Fruit fly (Drosophila melanogaster) whole organism, embryonic: ENCODE measurements around the gene cher.
A peak's percentile ranks its signal among the peaks of the same experiment; 100 is the strongest.

Source experiments
- Asciz ChIP-seq: fragments of 200-800 bp; sonication (Bioruptor generic); optimal IDR thresholded peaks from 2 replicates; lab custom pipeline; 2017; ENCODE audit warnings: missing biosample characterization, mild to moderate bottlenecking, missing genetic modification characterization, missing genetic modification reagents
- BEAF-32 ChIP-seq: fragments of 200-800 bp; sonication (Bioruptor generic); optimal IDR thresholded peaks from 3 replicates; lab custom pipeline; 2017; ENCODE audit warnings: missing biosample characterization, missing genetic modification characterization, mild to moderate bottlenecking, moderate library complexity, missing genetic modification reagents
- CG10565 ChIP-seq: fragments of 200-800 bp; sonication (Bioruptor generic); optimal IDR thresholded peaks from 3 replicates; lab custom pipeline; 2016; ENCODE audit warnings: missing biosample characterization, mild to moderate bottlenecking, missing genetic modification characterization
- CG10979 ChIP-seq: fragments of 200-800 bp; sonication (Bioruptor generic); optimal IDR thresholded peaks from 2 replicates; lab custom pipeline; 2018; ENCODE audit warnings: missing biosample characterization, mild to moderate bottlenecking, missing genetic modification characterization, moderate library complexity
- CG12299 ChIP-seq: fragments of 200-800 bp; sonication (Bioruptor generic); optimal IDR thresholded peaks from 2 replicates; lab custom pipeline; 2018; ENCODE audit warnings: missing biosample characterization, mild to moderate bottlenecking, missing genetic modification characterization
- CG17912 ChIP-seq: fragments of 200-800 bp; sonication (Bioruptor generic); optimal IDR thresholded peaks from 2 replicates; lab custom pipeline; 2018; ENCODE audit warnings: missing biosample characterization, mild to moderate bottlenecking, missing genetic modification characterization
- CG18262 ChIP-seq: fragments of 200-800 bp; optimal IDR thresholded peaks from 3 replicates; lab custom pipeline; 2019; ENCODE audit warnings: missing biosample characterization, mild to moderate bottlenecking, missing genetic modification characterization, moderate library complexity
- CG30431 ChIP-seq: fragments of 200-800 bp; sonication (Bioruptor generic); optimal IDR thresholded peaks from 2 replicates; lab custom pipeline; 2017; ENCODE audit warnings: missing biosample characterization, missing genetic modification characterization
- CG33213 ChIP-seq: fragments of 200-800 bp; sonication (Bioruptor generic); optimal IDR thresholded peaks from 3 replicates; lab custom pipeline; 2016; ENCODE audit warnings: missing biosample characterization, missing genetic modification characterization
- CG4820 ChIP-seq: fragments of 200-800 bp; sonication (Bioruptor generic); optimal IDR thresholded peaks from 3 replicates; lab custom pipeline; 2016; ENCODE audit warnings: missing biosample characterization, missing genetic modification characterization
- CG5953 ChIP-seq: fragments of 200-800 bp; sonication (Bioruptor generic); IDR thresholded peaks from 2 replicates; pipeline ENCODE4 v1.3.6; 2022; ENCODE audit warnings: missing biosample characterization, missing genetic modification characterization
- CG6689 ChIP-seq: fragments of 200-800 bp; sonication (Bioruptor generic); IDR thresholded peaks from 2 replicates; pipeline ENCODE4 v1.3.6; 2022; ENCODE audit warnings: missing biosample characterization, missing genetic modification characterization
- CG6854 ChIP-seq: fragments of 200-800 bp; sonication (Bioruptor generic); optimal IDR thresholded peaks from 3 replicates; lab custom pipeline; 2017; ENCODE audit warnings: missing biosample characterization, mild to moderate bottlenecking, missing genetic modification characterization
- CG7357 ChIP-seq: fragments of 200-800 bp; sonication (Bioruptor generic); IDR thresholded peaks from 3 replicates; pipeline ENCODE4 v1.3.6; 2022; ENCODE audit warnings: missing biosample characterization, missing genetic modification characterization
- CG8290 ChIP-seq, 3 experiments: fragments of 200-800 bp; sonication (Bioruptor generic); optimal IDR thresholded peaks; 2 replicates each; lab custom pipeline; 2016 to 2019; ENCODE audit warnings: missing biosample characterization in 3 of 3, missing genetic modification characterization in 3 of 3, mild to moderate bottlenecking in 2 of 3, moderate library complexity in 1 of 3
- CG9932 ChIP-seq: fragments of 200-800 bp; sonication (Bioruptor generic); IDR thresholded peaks from 2 replicates; pipeline ENCODE4 v1.3.6; 2022; ENCODE audit warnings: missing biosample characterization, missing genetic modification characterization
- E2f2 ChIP-seq: fragments of 200-800 bp; sonication (Bioruptor generic); IDR thresholded peaks from 2 replicates; pipeline ENCODE4 v1.3.6; 2022; ENCODE audit warnings: missing biosample characterization, missing genetic modification characterization
- Ets97D ChIP-seq: fragments of 200-800 bp; sonication (Bioruptor generic); optimal IDR thresholded peaks from 3 replicates; lab custom pipeline; 2016; ENCODE audit warnings: missing biosample characterization, missing genetic modification characterization
- HLHmδ ChIP-seq: fragments of 200-800 bp; sonication (Bioruptor generic); optimal IDR thresholded peaks from 2 replicates; lab custom pipeline; 2018; ENCODE audit warnings: missing biosample characterization, mild to moderate bottlenecking, missing genetic modification characterization, moderate library complexity
- Hsf ChIP-seq: fragments of 200-800 bp; sonication (Bioruptor generic); optimal IDR thresholded peaks from 3 replicates; lab custom pipeline; 2016; ENCODE audit warnings: missing biosample characterization, missing genetic modification characterization
- Max ChIP-seq: fragments of 200-800 bp; sonication (Bioruptor generic); optimal IDR thresholded peaks from 2 replicates; lab custom pipeline; 2016; ENCODE audit warnings: missing biosample characterization, mild to moderate bottlenecking, missing genetic modification characterization
- Med ChIP-seq: fragments of 200-800 bp; sonication (Bioruptor generic); peaks from one replicate; lab custom pipeline; 2016; ENCODE audit warnings: missing biosample characterization, missing genetic modification characterization, mild to moderate bottlenecking, inconsistent platforms, moderate library complexity
- Mes4 ChIP-seq: fragments of 200-800 bp; sonication (Bioruptor generic); optimal IDR thresholded peaks from 2 replicates; lab custom pipeline; 2016; ENCODE audit warnings: missing biosample characterization, missing genetic modification characterization
- NC2β ChIP-seq: fragments of 200-800 bp; sonication (Bioruptor generic); optimal IDR thresholded peaks from 2 replicates; lab custom pipeline; 2016; ENCODE audit warnings: missing biosample characterization, missing genetic modification characterization
- Nf-YC ChIP-seq: fragments of 200-800 bp; optimal IDR thresholded peaks from 3 replicates; lab custom pipeline; 2019; ENCODE audit warnings: missing biosample characterization, mild to moderate bottlenecking, missing genetic modification characterization, moderate library complexity
- NfI ChIP-seq: fragments of 200-800 bp; sonication (Bioruptor generic); optimal IDR thresholded peaks from 3 replicates; lab custom pipeline; 2018; ENCODE audit warnings: missing biosample characterization, mild to moderate bottlenecking, missing genetic modification characterization, moderate library complexity
- Spps ChIP-seq: fragments of 200-800 bp; sonication (Bioruptor generic); optimal IDR thresholded peaks from 2 replicates; lab custom pipeline; 2018; ENCODE audit warnings: missing biosample characterization, mild to moderate bottlenecking, missing genetic modification characterization
- Xbp1 ChIP-seq: fragments of 200-800 bp; sonication (Bioruptor generic); optimal IDR thresholded peaks from 3 replicates; lab custom pipeline; 2016; ENCODE audit warnings: missing biosample characterization, mild to moderate bottlenecking, missing genetic modification characterization
- Xrp1 ChIP-seq: fragments of 200-800 bp; sonication (Bioruptor generic); IDR thresholded peaks from 2 replicates; pipeline ENCODE4 v1.3.6; 2022; ENCODE audit warnings: missing biosample characterization, missing genetic modification characterization
- ato ChIP-seq: fragments of 200-800 bp; sonication (Bioruptor generic); IDR thresholded peaks from 2 replicates; pipeline ENCODE4 v1.3.6; 2022; ENCODE audit warnings: missing biosample characterization, missing genetic modification characterization; ENCODE audit not compliant: partially characterized antibody
- caup ChIP-seq: fragments of 200-800 bp; sonication (Bioruptor generic); optimal IDR thresholded peaks from 3 replicates; lab custom pipeline; 2017; ENCODE audit warnings: missing biosample characterization, mild to moderate bottlenecking, missing genetic modification characterization, moderate library complexity; ENCODE audit not compliant: severe bottlenecking
- ewg ChIP-seq: fragments of 200-800 bp; sonication (Bioruptor generic); optimal IDR thresholded peaks from 3 replicates; lab custom pipeline; 2017; ENCODE audit warnings: mild to moderate bottlenecking, missing biosample characterization, missing genetic modification reagents, missing genetic modification characterization
- h ChIP-seq: fragments of >200 bp; optimal IDR thresholded peaks from 2 replicates; lab custom pipeline; 2017
- hkb ChIP-seq, 2 experiments: fragments of 200-800 bp in 1 of 2; fragments of >200 bp in 1 of 2; sonication (Bioruptor generic) in 1 of 2; IDR thresholded peaks in 1 of 2; optimal IDR thresholded peaks in 1 of 2; 2 replicates each; pipeline versions ENCODE4 v1.3.6 to Lab custom; 2017 to 2022; ENCODE audit warnings: missing biosample characterization in 1 of 2, missing genetic modification characterization in 1 of 2
- lov ChIP-seq, 2 experiments: fragments of 200-800 bp in 1 of 2; fragments of >200 bp in 1 of 2; sonication (Bioruptor generic) in 1 of 2; IDR thresholded peaks in 1 of 2; optimal IDR thresholded peaks in 1 of 2; 2 replicates in 1 of 2; 3 replicates in 1 of 2; pipeline versions ENCODE4 v1.3.6 to Lab custom; 2017 to 2022; ENCODE audit warnings: missing biosample characterization in 1 of 2, missing genetic modification characterization in 1 of 2
- mam ChIP-seq: fragments of 200-800 bp; sonication (Bioruptor generic); optimal IDR thresholded peaks from 3 replicates; lab custom pipeline; 2016; ENCODE audit warnings: missing biosample characterization, missing genetic modification characterization
- mirr ChIP-seq: fragments of 200-800 bp; sonication (Bioruptor generic); optimal IDR thresholded peaks from 3 replicates; lab custom pipeline; 2018; ENCODE audit warnings: missing biosample characterization, mild to moderate bottlenecking, missing genetic modification characterization
- nmo ChIP-seq: fragments of 200-800 bp; sonication (Bioruptor generic); optimal IDR thresholded peaks from 2 replicates; lab custom pipeline; 2018; ENCODE audit warnings: missing biosample characterization, mild to moderate bottlenecking, missing genetic modification characterization, moderate library complexity
- nom ChIP-seq: fragments of 200-800 bp; sonication (Bioruptor generic); optimal IDR thresholded peaks from 2 replicates; lab custom pipeline; 2017; ENCODE audit warnings: missing biosample characterization, missing genetic modification characterization, mild to moderate bottlenecking, moderate library complexity, missing genetic modification reagents
- phol ChIP-seq: fragments of 200-800 bp; sonication (Bioruptor generic); optimal IDR thresholded peaks from 3 replicates; lab custom pipeline; 2018; ENCODE audit warnings: missing biosample characterization, mild to moderate bottlenecking, missing genetic modification characterization, moderate library complexity
- pros ChIP-seq: fragments of 200-800 bp; sonication (Bioruptor generic); optimal IDR thresholded peaks from 3 replicates; lab custom pipeline; 2019; ENCODE audit warnings: missing biosample characterization, mild to moderate bottlenecking, missing genetic modification characterization, moderate library complexity
- row ChIP-seq: fragments of 200-800 bp; sonication (Bioruptor generic); IDR thresholded peaks from 3 replicates; pipeline ENCODE4 v1.3.6; 2022; ENCODE audit warnings: missing biosample characterization, missing genetic modification characterization
- scrt ChIP-seq: fragments of 200-800 bp; sonication (Bioruptor generic); optimal IDR thresholded peaks from 2 replicates; lab custom pipeline; 2018; ENCODE audit warnings: missing biosample characterization, mild to moderate bottlenecking, missing genetic modification characterization, moderate library complexity
- seq ChIP-seq: fragments of 200-800 bp; sonication (Bioruptor generic); IDR thresholded peaks from 2 replicates; pipeline ENCODE4 v1.3.6; 2022; ENCODE audit warnings: missing biosample characterization, missing genetic modification characterization
- sob ChIP-seq: fragments of 200-800 bp; sonication (Bioruptor generic); IDR thresholded peaks from 2 replicates; pipeline ENCODE4 v1.3.6; 2022; ENCODE audit warnings: missing biosample characterization, missing genetic modification characterization
- stwl ChIP-seq: fragments of 200-800 bp; sonication (Bioruptor generic); optimal IDR thresholded peaks from 3 replicates; lab custom pipeline; 2018; ENCODE audit warnings: missing biosample characterization, mild to moderate bottlenecking, missing genetic modification characterization, moderate library complexity
- tin ChIP-seq: fragments of 200-800 bp; sonication (Bioruptor generic); optimal IDR thresholded peaks from 3 replicates; lab custom pipeline; 2016; ENCODE audit warnings: missing biosample characterization, missing genetic modification characterization

cher gene

DNA sequence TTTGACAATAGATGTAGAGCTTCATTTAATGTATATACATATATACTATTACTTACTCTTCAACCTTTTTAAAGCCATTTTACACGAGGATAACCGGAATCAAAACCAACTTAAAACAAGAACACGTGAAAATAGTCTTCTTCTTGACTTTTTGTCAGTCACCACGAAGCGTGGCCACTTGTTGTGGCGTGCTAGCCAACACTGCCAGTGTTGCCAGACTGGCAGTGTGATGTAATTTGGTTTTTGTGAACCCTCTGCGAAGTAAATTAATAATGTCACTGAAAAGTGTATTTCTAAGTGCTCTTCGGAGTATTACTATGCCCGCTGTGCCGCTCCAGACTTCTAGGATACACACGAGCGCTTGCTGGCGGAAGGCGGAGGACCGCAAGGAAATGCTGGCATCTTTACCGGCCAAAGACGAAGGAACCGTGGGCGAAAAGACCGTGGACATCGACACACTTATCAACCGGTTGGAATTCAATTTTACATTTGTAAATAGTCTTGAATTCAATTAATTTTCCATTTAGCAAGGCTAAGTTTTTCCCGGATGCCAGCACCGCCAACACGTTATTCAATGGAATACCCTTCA lies 52.6 kb downstream of the cher start, which contains the start of the genes Ns1 and mRpS11 (continued):
- TF ChIP-seq CG10565 (GFP tag; lab: Kevin White, UChicago) (no peak), NfI (GFP tag; lab: Kevin White, UChicago) (peak; percentile 58), E2f2 (GFP tag; lab: Robert Waterston, UW) (0 out of 2 replicates have a peak, but pooled peaks have one; percentile 38), ato (peak; percentile 28; the same call in 1 of the 2 replicates), Ets97D (GFP tag; lab: Kevin White, UChicago) (peak; percentile 88), CG10979 (tag; lab: Kevin White, UChicago) (peak; percentile 15), mirr (peak; percentile 38), NC2β (GFP tag; lab: Kevin White, UChicago) (peak; percentile 61), CG9932 (GFP tag; lab: Robert Waterston, UW) (peak; percentile 64), CG4820 (GFP tag; lab: Kevin White, UChicago) (peak; percentile 0), scrt (peak; percentile 95), CG12299 (tag; lab: Kevin White, UChicago) (peak; percentile 23), Hsf (GFP tag; lab: Kevin White, UChicago) (peak; percentile 35), hkb (optimal IDR thresholded peaks at IDR 0.05; lab: Kevin White, UChicago) (no peak), hkb (GFP tag; IDR thresholded peaks at IDR 0.05; lab: Robert Waterston, UW) (peak; percentile 52; the same call in 1 of the 2 replicates), Max (GFP tag; lab: Kevin White, UChicago) (peak; percentile 93), phol (peak; percentile 51), CG30431 (no peak), row (GFP tag; lab: Robert Waterston, UW) (peak; percentile 36; the same call in 2 of the 3 replicates), Xbp1 (peak; percentile 41), nom (GFP tag; lab: Kevin White, UChicago) (peak; percentile 40), pros (no peak), Mes4 (GFP tag; lab: Kevin White, UChicago) (peak; percentile 21), CG7357 (no peak), Asciz (GFP tag; lab: Kevin White, UChicago) (no peak), CG5953 (GFP tag; lab: Robert Waterston, UW) (no peak), CG17912 (peak; percentile 11), caup (GFP tag; lab: Kevin White, UChicago) (peak; percentile 54), CG6689 (GFP tag; lab: Robert Waterston, UW) (no peak), CG6854 (no peak), BEAF-32 (GFP tag; lab: Kevin White, UChicago) (peak; percentile 46), tin (GFP tag; lab: Kevin White, UChicago) (peak; percentile 11), stwl (tag; lab: Kevin White, UChicago) (peak; percentile 83), mam (GFP tag; lab: Kevin White, UChicago) (peak; percentile 13), Med (GFP tag; lab: Kevin White, UChicago) (peak; percentile 94), seq (0 out of 2 replicates have a peak, but pooled peaks have one; percentile 15), CG18262 (peak; percentile 13), Nf-YC (tag; lab: Kevin White, UChicago) (peak; percentile 24), sob (peak; percentile 58), h (no peak), CG33213 (peak; percentile 44), nmo (GFP tag; lab: Kevin White, UChicago) (peak; percentile 57), Spps (tag; lab: Kevin White, UChicago) (no peak), lov (optimal IDR thresholded peaks at IDR 0.05; lab: Kevin White, UChicago) (no peak), lov (GFP tag; IDR thresholded peaks at IDR 0.05; lab: Robert Waterston, UW) (0 out of 3 replicates have a peak, but pooled peaks have one; percentile 8), HLHmδ (GFP tag; lab: Kevin White, UChicago) (no peak), Xrp1 (GFP tag; lab: Robert Waterston, UW) (peak; percentile 25; the same call in 1 of the 2 replicates), CG8290 (GFP tag; optimal IDR thresholded peaks at IDR 0.05; lab: Kevin White, UChicago) (no peak), CG8290 (tag; optimal IDR thresholded peaks at IDR 0.05; lab: Kevin White, UChicago) (peak in 1 of 2 experiments; percentile 72), ewg (GFP tag; lab: Kevin White, UChicago) (peak; percentile 20)
